Fruit fly (Drosophila melanogaster): ENCODE data around the gene CG17122.

The CG17122 gene

dm6 chr3L:20316956-20317589 lies 41.9 kb upstream of the CG17122 start, which contains the start of gene Spn77Ba (continued):
- TF ChIP-seq sd (tag; optimal IDR thresholded peaks at IDR 0.05), result peak; percentile 46
- TF ChIP-seq NfI (GFP tag; optimal IDR thresholded peaks at IDR 0.05), result no peak
- no peak for TF ChIP-seq ci (GFP tag; IDR thresholded peaks at IDR 0.05)
- no peak for TF ChIP-seq CG4404 (GFP tag; IDR thresholded peaks at IDR 0.05)
- TF ChIP-seq mld (GFP tag; IDR thresholded peaks at IDR 0.05; ENCODE audit: partially characterized antibody), result no peak
- no peak for TF ChIP-seq Meics (GFP tag; optimal IDR thresholded peaks at IDR 0.05)
- no peak for TF ChIP-seq CG17328 (GFP tag; IDR thresholded peaks at IDR 0.05)
- no peak; the same call in 2 of the 3 replicates for TF ChIP-seq gce (GFP tag; IDR thresholded peaks at IDR 0.05)
- no peak for TF ChIP-seq Atf6 (GFP tag; IDR thresholded peaks at IDR 0.05)
- no peak for TF ChIP-seq CG1832 (GFP tag; optimal IDR thresholded peaks at IDR 0.05)
- TF ChIP-seq CG2116 (GFP tag; optimal IDR thresholded peaks at IDR 0.05), result no peak
- TF ChIP-seq luna (GFP tag; optimal IDR thresholded peaks at IDR 0.05), result no peak
- TF ChIP-seq Nf-YA (GFP tag; IDR thresholded peaks at IDR 0.05), result no peak
- no peak for TF ChIP-seq lbe (GFP tag; optimal IDR thresholded peaks at IDR 0.05)
- no peak for TF ChIP-seq gfzf (GFP tag; optimal IDR thresholded peaks at IDR 0.05)
- TF ChIP-seq CG17186 (GFP tag; optimal IDR thresholded peaks at IDR 0.05), result no peak
- TF ChIP-seq sim (GFP tag; IDR thresholded peaks at IDR 0.05), result no peak
- no peak for TF ChIP-seq Mad (GFP tag; optimal IDR thresholded peaks at IDR 0.05)
- TF ChIP-seq danr (GFP tag; IDR thresholded peaks at IDR 0.05), result no peak
- no peak for TF ChIP-seq esg (GFP tag; conservative IDR thresholded peaks at IDR 0.05)
- no peak for TF ChIP-seq fu2 (GFP tag; optimal IDR thresholded peaks at IDR 0.05)
- TF ChIP-seq nom (GFP tag; optimal IDR thresholded peaks at IDR 0.05), result peak; percentile 84
- no peak for TF ChIP-seq fru (optimal IDR thresholded peaks at IDR 0.05)

dm6 chr3L:20313469-20313868 lies 38.3 kb upstream of the CG17122 start, which contains the start of gene alphaSnap:
TSS of gene alphaSnap (plus strand) at chr3L:20313632.
- TF ChIP-seq HmgD (GFP tag; optimal IDR thresholded peaks at IDR 0.05), result peak; percentile 42
- TF ChIP-seq YL-1 (GFP tag; optimal IDR thresholded peaks at IDR 0.05), result peak; percentile 90
- peak; percentile 68 for TF ChIP-seq CTCF (GFP tag; optimal IDR thresholded peaks at IDR 0.05)
- peak; percentile 27 for TF ChIP-seq CG2712 (tag; optimal IDR thresholded peaks at IDR 0.05)
- TF ChIP-seq twi (tag; optimal IDR thresholded peaks at IDR 0.05), result peak; percentile 19
- no peak for TF ChIP-seq hkb (optimal IDR thresholded peaks at IDR 0.05)
- TF ChIP-seq hkb (GFP tag; IDR thresholded peaks at IDR 0.05), result no peak; the same call in 1 of the 2 replicates
- peak; percentile 30 for TF ChIP-seq CG13775 (GFP tag; optimal IDR thresholded peaks at IDR 0.05)
- peak; percentile 31 for TF ChIP-seq gro (GFP tag; optimal IDR thresholded peaks at IDR 0.05)
- TF ChIP-seq phol (tag; optimal IDR thresholded peaks at IDR 0.05), result peak; percentile 61
- TF ChIP-seq sc (optimal IDR thresholded peaks at IDR 0.05), result no peak
- TF ChIP-seq sc (GFP tag; optimal IDR thresholded peaks at IDR 0.05), result peak; percentile 37
- peak; percentile 19 for TF ChIP-seq CG10209 (GFP tag; optimal IDR thresholded peaks at IDR 0.05)
- no peak for TF ChIP-seq Hmx (GFP tag; optimal IDR thresholded peaks at IDR 0.05)
- TF ChIP-seq Fer1 (GFP tag; optimal IDR thresholded peaks at IDR 0.05), result peak; percentile 15
- TF ChIP-seq Hr51 (GFP tag; optimal IDR thresholded peaks at IDR 0.05), result peak in 1 of 2 experiments; percentile 9
- peak in 1 of 2 experiments; percentile 55 for TF ChIP-seq Pdp1 (GFP tag; optimal IDR thresholded peaks at IDR 0.05)
- TF ChIP-seq MBD-R2 (GFP tag; IDR thresholded peaks at IDR 0.05), result peak; percentile 83
- peak; percentile 4 for TF ChIP-seq cg (GFP tag; optimal IDR thresholded peaks at IDR 0.05)
- TF ChIP-seq CG18619 (GFP tag; optimal IDR thresholded peaks at IDR 0.05), result no peak
- peak; percentile 94 for TF ChIP-seq stwl (tag; optimal IDR thresholded peaks at IDR 0.05)
- TF ChIP-seq gsb-n (tag; optimal IDR thresholded peaks at IDR 0.05), result peak; percentile 73
- no peak for TF ChIP-seq ash1 (GFP tag; optimal IDR thresholded peaks at IDR 0.05)
- TF ChIP-seq E2f2 (GFP tag; IDR thresholded peaks at IDR 0.05), result peak; percentile 83
- TF ChIP-seq Gug (GFP tag; IDR thresholded peaks at IDR 0.05), result no peak
- TF ChIP-seq aop (GFP tag; IDR thresholded peaks at IDR 0.05), result no peak
- TF ChIP-seq HLH54F (GFP tag; optimal IDR thresholded peaks at IDR 0.05), result peak; percentile 31
- TF ChIP-seq inv (GFP tag; IDR thresholded peaks at IDR 0.05; ENCODE audit: partially characterized antibody), result no peak
- TF ChIP-seq Spps (tag; optimal IDR thresholded peaks at IDR 0.05), result no peak

All from whole organism, embryonic.